Worm (Caenorhabditis elegans): ENCODE data around the gene Y105C5B.1418.

ce11 chrIV:16047468-16047867 lies 19.8 kb downstream of the Y105C5B.1418 start:
- TF ChIP-seq mab-5 (tag; optimal IDR thresholded peaks at IDR 0.05) (no peak), ama-1 (optimal IDR thresholded peaks at IDR 0.05) (no peak), elt-1 (tag; optimal IDR thresholded peaks at IDR 0.05) (no peak), zag-1 (tag; optimal IDR thresholded peaks at IDR 0.05) (no peak), ztf-11 (tag; optimal IDR thresholded peaks at IDR 0.05) (no peak), ceh-82 (tag; optimal IDR thresholded peaks at IDR 0.05) (no peak), F13H6.1 (tag; optimal IDR thresholded peaks at IDR 0.05) (no peak), nhr-77 (tag; optimal IDR thresholded peaks at IDR 0.05) (no peak), nhr-6 (tag; optimal IDR thresholded peaks at IDR 0.05) (no peak), lsy-2 (tag; optimal IDR thresholded peaks at IDR 0.05) (no peak), nhr-237 (tag; optimal IDR thresholded peaks at IDR 0.05) (no peak), dmd-4 (tag; optimal IDR thresholded peaks at IDR 0.05) (no peak), alr-1 (tag; optimal IDR thresholded peaks at IDR 0.05) (no peak)

Measured in whole organism, L2 larva.